Worm (Caenorhabditis elegans) whole organism, L3 larva: ENCODE measurements around the gene plr-1.

ENCODE experiments used
- ama-1 ChIP-seq: fragments of 150-350 bp; optimal IDR thresholded peaks from 2 replicates; lab custom pipeline; 2018
- ceh-82 ChIP-seq: fragments of 150-350 bp; optimal IDR thresholded peaks from 2 replicates; lab custom pipeline; 2014; ENCODE audit warnings: missing biosample characterization, missing genetic modification characterization
- elt-2 ChIP-seq: sonication (generic microtip); optimal IDR thresholded peaks from 2 replicates; lab custom pipeline; 2016; ENCODE audit warnings: missing genetic modification reagents, mild to moderate bottlenecking, missing genetic modification characterization, missing compliant biosample characterization
- lin-39 ChIP-seq: fragments of 150-350 bp; optimal IDR thresholded peaks from 2 replicates; lab custom pipeline; 2018; ENCODE audit warnings: missing biosample characterization, missing genetic modification reagents, missing genetic modification characterization
- pqm-1 ChIP-seq: fragments of 150-350 bp; optimal IDR thresholded peaks from 2 replicates; lab custom pipeline; 2017; ENCODE audit warnings: missing biosample characterization, missing genetic modification characterization, inconsistent platforms
- skn-1 ChIP-seq: fragments of 150-350 bp; optimal IDR thresholded peaks from 2 replicates; lab custom pipeline; 2014; ENCODE audit warnings: missing biosample characterization, missing genetic modification characterization
- tbx-2 ChIP-seq: sonication (generic microtip); optimal IDR thresholded peaks from 2 replicates; lab custom pipeline; 2016; ENCODE audit warnings: mild to moderate bottlenecking, missing genetic modification characterization, missing compliant biosample characterization

- TF ChIP-seq tbx-2 (tag; lab: Kevin White, UChicago) (no peak), elt-2 (tag; lab: Kevin White, UChicago) (peak; percentile 84), ceh-82 (tag; lab: Kevin White, UChicago) (no peak), pqm-1 (tag; lab: Kevin White, UChicago) (peak; percentile 30), ama-1 (no peak), lin-39 (tag; lab: Kevin White, UChicago) (no peak), skn-1 (tag; lab: Kevin White, UChicago) (no peak)
These were observed 7.0 kb downstream of the plr-1 start for ce11 chrIII:11463726-11464125.
